Fruit fly (Drosophila melanogaster) whole organism, pupa: ENCODE measurements around the gene meso18E.

Source experiments
- CG10348 ChIP-seq: fragments of 200-800 bp; sonication (Bioruptor generic); IDR thresholded peaks from 2 replicates; pipeline ENCODE4 v1.3.6; 2022; ENCODE audit warnings: missing biosample characterization, missing genetic modification characterization
- CG12605 ChIP-seq: fragments of 200-800 bp; sonication (Bioruptor generic); IDR thresholded peaks from 2 replicates; pipeline ENCODE4 v1.3.6; 2022; ENCODE audit warnings: missing biosample characterization, missing genetic modification characterization
- CG32121 ChIP-seq: fragments of 200-800 bp; sonication (Bioruptor generic); IDR thresholded peaks from 2 replicates; pipeline ENCODE4 v1.3.6; 2022; ENCODE audit warnings: missing biosample characterization, missing genetic modification characterization
- CG34367 ChIP-seq: fragments of 200-800 bp; sonication (Bioruptor generic); optimal IDR thresholded peaks from 2 replicates; lab custom pipeline; 2018; ENCODE audit warnings: missing biosample characterization, mild to moderate bottlenecking, missing genetic modification characterization
- CG8159 ChIP-seq: fragments of 200-800 bp; sonication (Bioruptor generic); optimal IDR thresholded peaks from 3 replicates; lab custom pipeline; 2018; ENCODE audit warnings: missing biosample characterization, mild to moderate bottlenecking, missing genetic modification characterization, moderate library complexity
- CG8301 ChIP-seq: fragments of 200-800 bp; sonication (Bioruptor generic); optimal IDR thresholded peaks from 2 replicates; lab custom pipeline; 2018; ENCODE audit warnings: missing biosample characterization, mild to moderate bottlenecking, missing genetic modification characterization
- CG9948 ChIP-seq: fragments of 200-800 bp; sonication (Bioruptor generic); optimal IDR thresholded peaks from 2 replicates; lab custom pipeline; 2018; ENCODE audit warnings: missing biosample characterization, mild to moderate bottlenecking, missing genetic modification characterization, moderate library complexity
- D1 ChIP-seq: fragments of 200-800 bp; sonication (Bioruptor generic); optimal IDR thresholded peaks from 2 replicates; lab custom pipeline; 2018; ENCODE audit warnings: missing biosample characterization, mild to moderate bottlenecking, missing genetic modification characterization, moderate library complexity
- EcR ChIP-seq: fragments of 200-800 bp; sonication (Bioruptor generic); optimal IDR thresholded peaks from 3 replicates; lab custom pipeline; 2019; ENCODE audit warnings: missing biosample characterization, missing genetic modification characterization, mild to moderate bottlenecking, moderate library complexity, missing genetic modification reagents
- Ets98B ChIP-seq: fragments of 200-800 bp; sonication (Bioruptor generic); IDR thresholded peaks from 2 replicates; pipeline ENCODE4 v1.3.6; 2022; ENCODE audit warnings: missing biosample characterization, missing genetic modification characterization
- Snoo ChIP-seq: fragments of 200-800 bp; sonication (Bioruptor generic); optimal IDR thresholded peaks from 3 replicates; lab custom pipeline; 2017; ENCODE audit warnings: missing biosample characterization, mild to moderate bottlenecking, missing genetic modification characterization, inconsistent platforms
- fd96Ca ChIP-seq: fragments of 200-800 bp; sonication (Bioruptor generic); IDR thresholded peaks from 3 replicates; pipeline ENCODE4 v1.3.6; 2022; ENCODE audit warnings: missing biosample characterization, missing genetic modification characterization
- gl ChIP-seq: fragments of 200-800 bp; sonication (Bioruptor generic); optimal IDR thresholded peaks from 2 replicates; lab custom pipeline; 2018; ENCODE audit warnings: missing biosample characterization, mild to moderate bottlenecking, missing genetic modification characterization
- rn ChIP-seq: fragments of 200-800 bp; sonication (Bioruptor generic); IDR thresholded peaks from 2 replicates; pipeline ENCODE4 v1.3.6; 2022; ENCODE audit warnings: missing biosample characterization, missing genetic modification characterization

DNA sequence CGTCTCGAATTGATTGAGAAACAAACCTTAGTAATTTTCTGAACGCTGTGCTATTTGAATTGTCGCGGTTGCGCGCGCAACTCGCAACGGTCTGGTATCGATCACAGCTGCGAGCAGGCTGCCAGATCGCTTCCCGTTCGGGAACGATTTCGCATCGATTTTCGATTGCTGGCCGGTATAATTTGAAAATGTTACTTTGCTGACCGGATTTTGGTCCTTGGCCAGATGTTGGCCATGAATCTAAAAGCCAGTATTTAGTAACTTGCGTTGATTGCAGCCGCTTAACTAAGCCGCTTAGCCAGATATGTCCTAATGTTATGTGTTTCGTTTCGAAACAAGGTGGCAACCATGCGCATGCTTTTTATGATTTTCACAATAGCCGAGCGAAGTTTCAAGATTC, 35.7 kb upstream of the meso18E start:
- TF ChIP-seq gl (tag; lab: Kevin White, UChicago), result no peak
- TF ChIP-seq CG34367 (tag; lab: Kevin White, UChicago), result no peak
- no peak for TF ChIP-seq EcR (GFP tag; lab: Kevin White, UChicago)
- TF ChIP-seq D1 (tag; lab: Kevin White, UChicago), result no peak
- TF ChIP-seq CG10348 (GFP tag; lab: Robert Waterston, UW), result no peak
- no peak for TF ChIP-seq Snoo (tag; lab: Kevin White, UChicago)
- TF ChIP-seq CG8159, result no peak
- TF ChIP-seq CG32121 (GFP tag; lab: Robert Waterston, UW), result no peak
- TF ChIP-seq fd96Ca (GFP tag; lab: Robert Waterston, UW), result no peak
- no peak for TF ChIP-seq CG12605 (GFP tag; lab: Robert Waterston, UW)
- TF ChIP-seq rn, result no peak
- no peak for TF ChIP-seq CG9948 (tag; lab: Kevin White, UChicago)
- no peak for TF ChIP-seq CG8301
- no peak for TF ChIP-seq Ets98B (GFP tag; lab: Robert Waterston, UW)
